Worm (Caenorhabditis elegans): ENCODE measurements around the gene nas-23.

nas-23 gene

DNA sequence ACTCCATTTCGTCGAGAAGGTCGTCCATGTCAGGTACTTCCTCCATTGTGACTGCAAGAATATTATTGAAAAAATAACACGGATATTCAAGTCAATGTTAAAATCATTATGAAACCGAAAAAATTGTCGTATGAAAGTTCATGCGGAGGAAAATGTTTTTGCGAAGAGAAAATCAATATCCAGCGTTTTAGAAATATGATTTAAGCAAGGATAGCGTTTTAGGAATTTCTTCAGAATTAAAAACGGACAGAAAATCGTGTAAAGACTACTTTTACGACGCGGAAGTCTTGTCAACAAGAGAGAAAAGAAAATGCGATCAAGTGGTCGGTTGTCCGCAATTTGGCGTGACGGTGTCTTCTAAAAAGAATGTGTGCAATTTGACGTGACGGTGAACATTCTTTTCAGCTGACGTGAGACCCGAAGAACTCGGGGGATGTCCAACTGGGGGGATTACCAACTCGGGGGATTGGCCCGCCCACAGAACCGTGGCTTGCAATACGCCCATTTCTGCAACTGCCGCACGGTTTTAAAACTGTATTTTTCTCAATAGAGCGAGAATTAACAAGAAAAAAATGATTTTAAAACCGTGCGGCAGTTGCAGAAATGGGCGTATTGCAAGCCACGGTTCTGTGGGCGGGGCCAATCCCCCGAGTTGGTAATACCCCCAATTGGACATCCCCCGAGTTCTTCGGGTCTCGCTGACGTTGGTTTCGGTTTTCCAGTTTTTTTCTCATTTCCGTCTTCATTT, 14.8 kb downstream of the nas-23 start, which contains the start of the genes aka-1 and ubc-6 (continued):
- peak; percentile 47 for TF ChIP-seq snpc-3.4 (tag; optimal IDR thresholded peaks at IDR 0.05)
- TF ChIP-seq lin-35 (GFP tag; optimal IDR thresholded peaks at IDR 0.05): peak in 1 of 3 experiments; percentile 70
- TF ChIP-seq attf-6 (GFP tag; IDR thresholded peaks at IDR 0.05): peak; percentile 76
- peak; percentile 88 for TF ChIP-seq athp-1 (tag; optimal IDR thresholded peaks at IDR 0.05)
- TF ChIP-seq nhr-80 (tag; optimal IDR thresholded peaks at IDR 0.05): peak; percentile 86
- TF ChIP-seq Y56A3A.18 (GFP tag; IDR thresholded peaks at IDR 0.05): peak; percentile 93; the same call in 1 of the 2 replicates
- no peak for TF ChIP-seq mxl-1 (tag; optimal IDR thresholded peaks at IDR 0.05)
- peak; percentile 96 for TF ChIP-seq mcd-1 (GFP tag; IDR thresholded peaks at IDR 0.05)
- TF ChIP-seq lin-26 (GFP tag; IDR thresholded peaks at IDR 0.05): peak; percentile 94
- peak; percentile 73 for TF ChIP-seq ztf-22 (GFP tag; optimal IDR thresholded peaks at IDR 0.05)
- peak; percentile 72 for TF ChIP-seq tbp1 (GFP tag; optimal IDR thresholded peaks at IDR 0.05)
- peak; percentile 69 for TF ChIP-seq T07F8.4 (tag; optimal IDR thresholded peaks at IDR 0.05)
- TF ChIP-seq Y67H2A.10 (GFP tag; conservative IDR thresholded peaks at IDR 0.05): peak; percentile 92
- peak; percentile 91 for TF ChIP-seq lir-1 (GFP tag; conservative IDR thresholded peaks at IDR 0.05)
- peak; percentile 54 for TF ChIP-seq efl-1 (GFP tag; optimal IDR thresholded peaks at IDR 0.05)
- no peak for TF ChIP-seq F10E7.11 (tag; optimal IDR thresholded peaks at IDR 0.05)
- TF ChIP-seq lsl-1 (GFP tag; optimal IDR thresholded peaks at IDR 0.05): peak; percentile 81
- TF ChIP-seq madf-8 (GFP tag; conservative IDR thresholded peaks at IDR 0.05): peak; percentile 85
- TF ChIP-seq rpc-1 (optimal IDR thresholded peaks at IDR 0.05): peak; percentile 40
- TF ChIP-seq rpc-1 (tag; optimal IDR thresholded peaks at IDR 0.05): no peak
- no peak for TF ChIP-seq F55B11.4 (tag; optimal IDR thresholded peaks at IDR 0.05; ENCODE audit: borderline replicate concordance, insufficient read depth)
- TF ChIP-seq ztf-25 (GFP tag; IDR thresholded peaks at IDR 0.05): peak; percentile 97
- TF ChIP-seq Y53F4B.3 (GFP tag; IDR thresholded peaks at IDR 0.05): peak; percentile 65
- peak; percentile 91 for TF ChIP-seq K12H6.12 (tag; optimal IDR thresholded peaks at IDR 0.05)
- TF ChIP-seq F22D6.2 (tag; optimal IDR thresholded peaks at IDR 0.05): peak; percentile 39
- peak; percentile 95 for TF ChIP-seq lin-40 (tag; optimal IDR thresholded peaks at IDR 0.05)
- TF ChIP-seq C17E4.6 (GFP tag; IDR thresholded peaks at IDR 0.05): peak; percentile 91
- TF ChIP-seq attf-5 (GFP tag; optimal IDR thresholded peaks at IDR 0.05): peak; percentile 96
- TF ChIP-seq sdz-38 (tag; optimal IDR thresholded peaks at IDR 0.05): no peak
- TF ChIP-seq F33H1.4 (GFP tag; IDR thresholded peaks at IDR 0.05): peak; percentile 80
- TF ChIP-seq B0019.2 (GFP tag; conservative IDR thresholded peaks at IDR 0.05): peak; percentile 97
- peak; percentile 71 for TF ChIP-seq B0035.1 (tag; optimal IDR thresholded peaks at IDR 0.05)
- no peak for TF ChIP-seq nhr-120 (GFP tag; IDR thresholded peaks at IDR 0.05)
- TF ChIP-seq hmg-20 (GFP tag; IDR thresholded peaks at IDR 0.05): peak; percentile 78
- peak; percentile 87 for TF ChIP-seq madf-6 (GFP tag; IDR thresholded peaks at IDR 0.05)
- TF ChIP-seq hrde-1 (tag; optimal IDR thresholded peaks at IDR 0.05; ENCODE audit: borderline replicate concordance): peak; percentile 48
- 0 out of 2 replicates have a peak, but pooled peaks have one; percentile 74 for TF ChIP-seq ceh-58 (GFP tag; IDR thresholded peaks at IDR 0.05)
- TF ChIP-seq F52B5.7 (tag; optimal IDR thresholded peaks at IDR 0.05): peak; percentile 54
- TF ChIP-seq let-607 (tag; optimal IDR thresholded peaks at IDR 0.05): peak; percentile 69 to 83
- no peak for TF ChIP-seq dpff-1 (tag; optimal IDR thresholded peaks at IDR 0.05)
- peak; percentile 87 for TF ChIP-seq madf-3 (GFP tag; IDR thresholded peaks at IDR 0.05)
- no peak for TF ChIP-seq aptf-3 (GFP tag; IDR thresholded peaks at IDR 0.05)
- no peak for TF ChIP-seq lag-1 (GFP tag; IDR thresholded peaks at IDR 0.05)
- TF ChIP-seq let-526 (GFP tag; IDR thresholded peaks at IDR 0.05): peak; percentile 91
- TF ChIP-seq lsy-27 (tag; optimal IDR thresholded peaks at IDR 0.05; ENCODE audit: borderline replicate concordance, insufficient read depth): peak; percentile 55
- TF ChIP-seq hlh-12 (tag; optimal IDR thresholded peaks at IDR 0.05): no peak
- peak; percentile 71 for TF ChIP-seq chd-7 (tag; optimal IDR thresholded peaks at IDR 0.05)

Data from whole organism, young adult.